Worm (Caenorhabditis elegans) whole organism, L1 larva: ENCODE results near the gene F35C5.12.

ENCODE experiments used
- C34B4.2 ChIP-seq: sonication (generic microtip); optimal IDR thresholded peaks from 2 replicates; lab custom pipeline; 2017; ENCODE audit warnings: mild to moderate bottlenecking, missing genetic modification characterization, missing compliant biosample characterization
- Y116A8C.19 ChIP-seq: sonication (generic microtip); optimal IDR thresholded peaks from 2 replicates; lab custom pipeline; 2016; ENCODE audit warnings: missing compliant biosample characterization, missing genetic modification characterization, borderline replicate concordance
- ceh-82 ChIP-seq, 3 experiments: fragments of 150-350 bp in 1 of 3; sonication (generic microtip) in 2 of 3; optimal IDR thresholded peaks; 2 replicates each; lab custom pipeline; 2014 to 2017; ENCODE audit warnings: missing biosample characterization in 3 of 3, missing genetic modification characterization in 3 of 3
- efl-1 ChIP-seq, 4 experiments: fragments of 150-350 bp; optimal IDR thresholded peaks in 3 of 4; peaks in 1 of 4; 1 replicate in 1 of 4; 2 replicates in 3 of 4; lab custom pipeline; 2014; ENCODE audit warnings: missing biosample characterization in 2 of 4, missing genetic modification characterization in 2 of 4, missing genetic modification reagents in 2 of 4
- fkh-10 ChIP-seq: sonication (generic microtip); optimal IDR thresholded peaks from 2 replicates; lab custom pipeline; 2017; ENCODE audit warnings: missing biosample characterization, missing genetic modification reagents, missing genetic modification characterization
- grh-1 ChIP-seq: fragments of 200-800 bp; sonication (Bioruptor generic); IDR thresholded peaks from 2 replicates; pipeline ENCODE4 v1.3.6; 2022; ENCODE audit warnings: missing genetic modification reagents, missing genetic modification characterization, missing compliant biosample characterization
- irx-1 ChIP-seq: sonication (generic microtip); optimal IDR thresholded peaks from 2 replicates; lab custom pipeline; 2016; ENCODE audit warnings: missing genetic modification characterization, missing compliant biosample characterization
- lin-13 ChIP-seq: fragments of 150-350 bp; optimal IDR thresholded peaks from 2 replicates; lab custom pipeline; 2014; ENCODE audit warnings: missing biosample characterization, missing genetic modification reagents, missing genetic modification characterization
- lin-14 ChIP-seq: fragments of 200-800 bp; sonication (Bioruptor generic); optimal IDR thresholded peaks from 2 replicates; lab custom pipeline; 2018; ENCODE audit warnings: mild to moderate bottlenecking, missing genetic modification characterization, moderate library complexity, missing compliant biosample characterization
- lin-39 ChIP-seq: fragments of 150-350 bp; optimal IDR thresholded peaks from 2 replicates; lab custom pipeline; 2014; ENCODE audit warnings: missing biosample characterization, missing genetic modification reagents, missing genetic modification characterization
- mab-9 ChIP-seq: fragments of 200-800 bp; sonication (Bioruptor generic); IDR thresholded peaks from 2 replicates; pipeline ENCODE4 v1.3.6; 2022; ENCODE audit warnings: missing genetic modification reagents, missing genetic modification characterization, missing compliant biosample characterization
- nhr-19 ChIP-seq: fragments of 200-800 bp; sonication (Bioruptor generic); conservative IDR thresholded peaks from 2 replicates; pipeline ENCODE4 v1.3.6; 2022; ENCODE audit warnings: missing genetic modification characterization, missing compliant biosample characterization
- nhr-47 ChIP-seq: sonication (generic microtip); optimal IDR thresholded peaks from 2 replicates; lab custom pipeline; 2016; ENCODE audit warnings: mild to moderate bottlenecking, missing genetic modification characterization, moderate library complexity, missing compliant biosample characterization
- nhr-76 ChIP-seq: sonication (generic microtip); optimal IDR thresholded peaks from 2 replicates; lab custom pipeline; 2017; ENCODE audit warnings: missing biosample characterization, missing genetic modification characterization
- nhr-85 ChIP-seq: sonication (generic microtip); peaks from one replicate; lab custom pipeline; 2016; ENCODE audit warnings: missing genetic modification characterization, inconsistent platforms, missing compliant biosample characterization
- pag-3 ChIP-seq: sonication (generic microtip); optimal IDR thresholded peaks from 2 replicates; lab custom pipeline; 2017; ENCODE audit warnings: missing genetic modification characterization, mild to moderate bottlenecking, missing compliant biosample characterization, antibody characterized with exemption, borderline replicate concordance; ENCODE audit not compliant: insufficient read depth
- pax-3 ChIP-seq: fragments of 200-800 bp; sonication (Bioruptor generic); optimal IDR thresholded peaks from 2 replicates; lab custom pipeline; 2018; ENCODE audit warnings: mild to moderate bottlenecking, missing genetic modification characterization, moderate library complexity, missing compliant biosample characterization
- vab-15 ChIP-seq: sonication (generic microtip); optimal IDR thresholded peaks from 2 replicates; lab custom pipeline; 2017; ENCODE audit warnings: missing genotype, mild to moderate bottlenecking, missing genetic modification characterization, missing compliant biosample characterization
- zag-1 ChIP-seq: fragments of 150-350 bp; optimal IDR thresholded peaks from 2 replicates; lab custom pipeline; 2014; ENCODE audit warnings: missing biosample characterization, missing genetic modification characterization
- ztf-4 ChIP-seq: fragments of 150-350 bp; optimal IDR thresholded peaks from 2 replicates; lab custom pipeline; 2014; ENCODE audit warnings: missing biosample characterization, missing genetic modification characterization

Gene F35C5.12

ce11 chrII:12878071-12878668 lies 36.2 kb downstream of the F35C5.12 start, which contains the start of gene gsy-1:
Gene gsy-1 (minus strand): TSS chrII:12878121.
- no peak for TF ChIP-seq efl-1 (optimal IDR thresholded peaks at IDR 0.05; lab: Kevin White, UChicago)
- peak in 1 of 2 experiments; percentile 17 for TF ChIP-seq efl-1 (GFP tag; optimal IDR thresholded peaks at IDR 0.05 in 1 of 2; lab: Kevin White, UChicago)
- TF ChIP-seq nhr-85 (tag; lab: Kevin White, UChicago): peak; percentile 32
- no peak for TF ChIP-seq lin-39
- no peak for TF ChIP-seq pax-3 (tag; lab: Kevin White, UChicago)

ce11 chrII:12866079-12866478 lies 48.3 kb downstream of the F35C5.12 start:
- TF ChIP-seq ceh-82 (tag; optimal IDR thresholded peaks at IDR 0.05; lab: Kevin White, UChicago) (no peak), nhr-47 (tag; lab: Kevin White, UChicago) (no peak), vab-15 (tag; lab: Kevin White, UChicago) (no peak), fkh-10 (GFP tag; lab: Kevin White, UChicago) (no peak), nhr-76 (tag; lab: Kevin White, UChicago) (no peak), Y116A8C.19 (no peak), grh-1 (GFP tag; lab: Robert Waterston, UW) (no peak), lin-13 (GFP tag; lab: Kevin White, UChicago) (no peak), irx-1 (tag; lab: Kevin White, UChicago) (no peak), zag-1 (no peak), mab-9 (GFP tag; lab: Robert Waterston, UW) (no peak), pag-3 (tag; lab: Kevin White, UChicago) (no peak), C34B4.2 (no peak), nhr-19 (GFP tag; lab: Robert Waterston, UW) (no peak)

- TF ChIP-seq ztf-4 (tag; lab: Kevin White, UChicago) (no peak), efl-1 (optimal IDR thresholded peaks at IDR 0.05; lab: Kevin White, UChicago) (no peak), efl-1 (GFP tag; optimal IDR thresholded peaks at IDR 0.05 in 1 of 2; lab: Kevin White, UChicago) (peak in 1 of 2 experiments; percentile 90), lin-14 (GFP tag; lab: Kevin White, UChicago) (no peak)
These were observed 48.8 kb downstream of the F35C5.12 start, which contains the start of gene snf-5 for ce11 chrII:12865604-12866003. Gene snf-5 (minus strand): TSS chrII:12865785.
